Worm (Caenorhabditis elegans): Measurements from ENCODE around the gene hpo-30.

DNA sequence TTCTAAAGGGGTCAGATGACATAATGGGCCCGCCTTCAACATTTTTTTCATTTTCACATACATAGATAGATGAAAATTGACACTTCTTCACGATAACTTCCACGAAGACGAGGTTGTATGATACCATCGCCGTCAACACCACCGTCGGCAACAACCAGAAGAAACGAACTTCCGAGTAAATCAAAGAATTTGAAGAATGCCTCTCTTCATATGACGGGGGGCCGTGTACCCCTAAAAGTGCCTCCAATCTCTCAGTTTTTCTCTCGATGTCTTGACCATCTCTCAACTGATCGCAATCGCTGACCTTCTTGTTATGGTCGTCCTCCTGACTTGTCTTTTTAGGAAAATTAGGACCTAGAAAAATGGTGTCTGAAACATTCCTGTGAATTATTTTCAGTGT is 14.6 kb downstream of the hpo-30 start:
- TF ChIP-seq nhr-77 (tag; optimal IDR thresholded peaks at IDR 0.05), result no peak
- TF ChIP-seq elt-3 (tag; optimal IDR thresholded peaks at IDR 0.05), result no peak
- TF ChIP-seq tbx-2 (tag; optimal IDR thresholded peaks at IDR 0.05), result no peak
- TF ChIP-seq daf-12 (tag; optimal IDR thresholded peaks at IDR 0.05), result no peak
- TF ChIP-seq ztf-11 (tag; optimal IDR thresholded peaks at IDR 0.05), result no peak
- no peak for TF ChIP-seq ama-1 (optimal IDR thresholded peaks at IDR 0.05)
- TF ChIP-seq nhr-25 (tag; optimal IDR thresholded peaks at IDR 0.05), result no peak
- no peak for TF ChIP-seq fos-1 (tag; optimal IDR thresholded peaks at IDR 0.05)
- no peak for TF ChIP-seq unc-39 (tag; optimal IDR thresholded peaks at IDR 0.05)
- TF ChIP-seq ceh-9 (tag; optimal IDR thresholded peaks at IDR 0.05), result no peak
- TF ChIP-seq elt-1 (tag; optimal IDR thresholded peaks at IDR 0.05), result peak; percentile 28
- no peak for TF ChIP-seq jun-1 (tag; optimal IDR thresholded peaks at IDR 0.05)
- no peak for TF ChIP-seq ceh-82 (tag; optimal IDR thresholded peaks at IDR 0.05)

All from whole organism, L3 larva.